Fruit fly (Drosophila melanogaster) whole organism, adult: ENCODE results near the gene Tbh.

Source experiments
- CG11617 ChIP-seq: fragments of 200-800 bp; sonication (Bioruptor generic); optimal IDR thresholded peaks from 2 replicates; lab custom pipeline; 2017; ENCODE audit warnings: mild to moderate bottlenecking, missing biosample characterization, missing genetic modification reagents, missing genetic modification characterization
- CG12768 ChIP-seq: fragments of 200-800 bp; sonication (Bioruptor generic); optimal IDR thresholded peaks from 2 replicates; lab custom pipeline; 2017; ENCODE audit warnings: missing biosample characterization, missing genetic modification characterization, mild to moderate bottlenecking, moderate library complexity, missing genetic modification reagents
- CG1620 ChIP-seq: fragments of 200-800 bp; sonication (Bioruptor generic); optimal IDR thresholded peaks from 2 replicates; lab custom pipeline; 2016; ENCODE audit warnings: missing biosample characterization, missing genetic modification characterization
- CG33017 ChIP-seq: fragments of 200-800 bp; sonication (Bioruptor generic); optimal IDR thresholded peaks from 2 replicates; lab custom pipeline; 2018; ENCODE audit warnings: missing biosample characterization, mild to moderate bottlenecking, missing genetic modification characterization, moderate library complexity
- CG5204 ChIP-seq: fragments of 200-800 bp; sonication (Bioruptor generic); optimal IDR thresholded peaks from 2 replicates; lab custom pipeline; 2016; ENCODE audit warnings: missing biosample characterization, missing genetic modification characterization
- Clk ChIP-seq: fragments of 200-800 bp; sonication (Bioruptor generic); optimal IDR thresholded peaks from 2 replicates; lab custom pipeline; 2017; ENCODE audit warnings: missing biosample characterization, missing genetic modification characterization
- bab1 ChIP-seq: fragments of 200-800 bp; sonication (Bioruptor generic); optimal IDR thresholded peaks from 3 replicates; lab custom pipeline; 2019; ENCODE audit warnings: missing biosample characterization, mild to moderate bottlenecking, missing genetic modification characterization, moderate library complexity
- cic ChIP-seq: fragments of 200-800 bp; sonication (Bioruptor generic); optimal IDR thresholded peaks from 2 replicates; lab custom pipeline; 2017; ENCODE audit warnings: missing biosample characterization, mild to moderate bottlenecking, missing genetic modification characterization, moderate library complexity
- kay ChIP-seq: fragments of 200-800 bp; sonication (Bioruptor generic); peaks from one replicate; lab custom pipeline; 2016; ENCODE audit warnings: missing biosample characterization, missing genetic modification characterization, borderline replicate concordance
- ovo ChIP-seq: fragments of 200-800 bp; sonication (Bioruptor generic); optimal IDR thresholded peaks from 2 replicates; lab custom pipeline; 2016; ENCODE audit warnings: missing biosample characterization, missing genetic modification characterization
- pad ChIP-seq: fragments of 200-800 bp; sonication (Bioruptor generic); optimal IDR thresholded peaks from 3 replicates; lab custom pipeline; 2017; ENCODE audit warnings: missing biosample characterization, missing genetic modification characterization, mild to moderate bottlenecking, moderate library complexity, missing genetic modification reagents
- tj ChIP-seq: fragments of 200-800 bp; sonication (Bioruptor generic); optimal IDR thresholded peaks from 3 replicates; lab custom pipeline; 2017; ENCODE audit warnings: missing biosample characterization, mild to moderate bottlenecking, missing genetic modification characterization, moderate library complexity

DNA sequence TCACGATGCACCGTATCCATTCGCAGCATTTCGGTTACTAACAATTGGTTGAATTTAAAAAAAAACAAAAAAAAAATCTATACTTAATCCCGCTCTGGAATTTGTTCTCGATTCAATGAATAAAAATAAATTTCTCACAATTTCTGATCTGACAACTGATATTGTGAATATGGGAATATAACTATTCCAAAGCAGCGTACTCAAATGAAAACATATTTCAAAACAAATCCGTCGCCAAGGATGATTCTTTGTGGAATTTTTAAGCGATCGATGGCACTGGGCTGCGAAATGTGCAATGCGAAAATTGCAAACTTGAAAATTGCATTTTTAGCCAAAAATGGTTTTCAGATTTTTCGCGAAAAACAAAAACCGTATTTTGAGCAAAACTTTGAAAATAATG lies 25.7 kb downstream of the Tbh start, which contains the start of gene CG15333:
- no peak for TF ChIP-seq ovo (GFP tag; lab: Kevin White, UChicago)
- TF ChIP-seq CG33017 (tag; lab: Kevin White, UChicago), result no peak
- TF ChIP-seq pad (GFP tag; lab: Kevin White, UChicago), result no peak
- TF ChIP-seq CG1620 (GFP tag; lab: Kevin White, UChicago), result no peak
- no peak for TF ChIP-seq CG11617 (GFP tag; lab: Kevin White, UChicago)
- TF ChIP-seq bab1 (GFP tag; lab: Kevin White, UChicago), result no peak
- no peak for TF ChIP-seq tj (GFP tag; lab: Kevin White, UChicago)
- no peak for TF ChIP-seq Clk (GFP tag; lab: Kevin White, UChicago)
- TF ChIP-seq CG5204, result no peak
- no peak for TF ChIP-seq CG12768 (GFP tag; lab: Kevin White, UChicago)
- TF ChIP-seq cic (GFP tag; lab: Kevin White, UChicago), result no peak
- TF ChIP-seq kay (GFP tag; lab: Kevin White, UChicago), result no peak
